Worm (Caenorhabditis elegans) whole organism, late embryonic: Measurements from ENCODE around the gene clec-22.

Experiments used
- C08G9.2 ChIP-seq: sonication (generic microtip); optimal IDR thresholded peaks from 2 replicates; lab custom pipeline; 2016; ENCODE audit warnings: mild to moderate bottlenecking, missing genetic modification characterization, moderate library complexity, missing compliant biosample characterization
- K02D7.2 ChIP-seq: sonication (generic microtip); optimal IDR thresholded peaks from 2 replicates; lab custom pipeline; 2017; ENCODE audit warnings: mild to moderate bottlenecking, missing genetic modification characterization, missing compliant biosample characterization
- K09A11.1 ChIP-seq: sonication (generic microtip); optimal IDR thresholded peaks from 2 replicates; lab custom pipeline; 2017; ENCODE audit warnings: antibody characterized with exemption, mild to moderate bottlenecking, missing genetic modification characterization, missing compliant biosample characterization; ENCODE audit not compliant: insufficient read depth
- T23F11.4 ChIP-seq: fragments of 200-800 bp; sonication (Bioruptor generic); optimal IDR thresholded peaks from 2 replicates; lab custom pipeline; 2018; ENCODE audit warnings: mild to moderate bottlenecking, missing genetic modification characterization, missing compliant biosample characterization
- ceh-18 ChIP-seq: sonication (generic microtip); optimal IDR thresholded peaks from 2 replicates; lab custom pipeline; 2016; ENCODE audit warnings: missing genetic modification characterization, missing compliant biosample characterization
- ceh-22 ChIP-seq: sonication (generic microtip); optimal IDR thresholded peaks from 2 replicates; lab custom pipeline; 2017; ENCODE audit warnings: missing biosample characterization, missing genetic modification characterization
- ceh-24 ChIP-seq: sonication (generic microtip); optimal IDR thresholded peaks from 2 replicates; lab custom pipeline; 2016; ENCODE audit warnings: mild to moderate bottlenecking, missing genetic modification characterization, missing compliant biosample characterization
- ceh-30 ChIP-seq: fragments of 150-350 bp; optimal IDR thresholded peaks from 2 replicates; lab custom pipeline; 2014; ENCODE audit warnings: missing biosample characterization, missing genetic modification characterization
- ceh-31 ChIP-seq: sonication (generic microtip); optimal IDR thresholded peaks from 2 replicates; lab custom pipeline; 2016; ENCODE audit warnings: missing genetic modification characterization, missing compliant biosample characterization
- ceh-45 ChIP-seq: fragments of 200-800 bp; sonication (Bioruptor generic); IDR thresholded peaks from 2 replicates; pipeline ENCODE4 v1.3.6; 2022; ENCODE audit warnings: missing genetic modification reagents, missing genetic modification characterization, missing compliant biosample characterization
- ceh-48 ChIP-seq: sonication (generic microtip); optimal IDR thresholded peaks from 2 replicates; lab custom pipeline; 2016; ENCODE audit warnings: missing genetic modification characterization, inconsistent platforms, missing compliant biosample characterization
- che-1 ChIP-seq: sonication (generic microtip); optimal IDR thresholded peaks from 2 replicates; lab custom pipeline; 2016; ENCODE audit warnings: mild to moderate bottlenecking, missing genetic modification characterization, missing compliant biosample characterization
- elt-2 ChIP-seq: sonication (generic microtip); optimal IDR thresholded peaks from 2 replicates; lab custom pipeline; 2016; ENCODE audit warnings: missing genetic modification reagents, missing genetic modification characterization, missing compliant biosample characterization
- elt-4 ChIP-seq: sonication (generic microtip); optimal IDR thresholded peaks from 2 replicates; lab custom pipeline; 2016; ENCODE audit warnings: missing genetic modification characterization, missing compliant biosample characterization
- ets-4 ChIP-seq: sonication (generic microtip); optimal IDR thresholded peaks from 2 replicates; lab custom pipeline; 2016; ENCODE audit warnings: missing genetic modification characterization, missing compliant biosample characterization
- eyg-1 ChIP-seq: sonication (generic microtip); optimal IDR thresholded peaks from 2 replicates; lab custom pipeline; 2016; ENCODE audit warnings: missing genotype, missing genetic modification characterization, missing compliant biosample characterization
- fkh-10 ChIP-seq: fragments of 150-350 bp; optimal IDR thresholded peaks from 2 replicates; lab custom pipeline; 2014; ENCODE audit warnings: missing biosample characterization, missing genetic modification reagents, missing genetic modification characterization
- fkh-6 ChIP-seq: sonication (generic microtip); optimal IDR thresholded peaks from 2 replicates; lab custom pipeline; 2016; ENCODE audit warnings: missing genetic modification characterization, missing compliant biosample characterization
- gmeb-2 ChIP-seq: sonication (generic microtip); optimal IDR thresholded peaks from 2 replicates; lab custom pipeline; 2016; ENCODE audit warnings: missing genetic modification characterization, inconsistent platforms, missing compliant biosample characterization
- hlh-30 ChIP-seq: sonication (generic microtip); optimal IDR thresholded peaks from 2 replicates; lab custom pipeline; 2017; ENCODE audit warnings: antibody characterized with exemption, missing genetic modification characterization, missing compliant biosample characterization; ENCODE audit not compliant: insufficient read depth
- hlh-6 ChIP-seq: sonication (generic microtip); optimal IDR thresholded peaks from 2 replicates; lab custom pipeline; 2016; ENCODE audit warnings: missing genotype, missing genetic modification characterization, missing compliant biosample characterization
- lim-6 ChIP-seq: sonication (generic microtip); optimal IDR thresholded peaks from 2 replicates; lab custom pipeline; 2016; ENCODE audit warnings: missing genetic modification characterization, missing compliant biosample characterization
- mec-3 ChIP-seq: sonication (generic microtip); optimal IDR thresholded peaks from 2 replicates; lab custom pipeline; 2016; ENCODE audit warnings: borderline replicate concordance, missing genetic modification characterization, missing compliant biosample characterization
- pag-3 ChIP-seq: sonication (generic microtip); optimal IDR thresholded peaks from 2 replicates; lab custom pipeline; 2016; ENCODE audit warnings: missing compliant biosample characterization, missing genetic modification characterization, borderline replicate concordance
- pax-1 ChIP-seq: fragments of 150-350 bp; optimal IDR thresholded peaks from 2 replicates; lab custom pipeline; 2014; ENCODE audit warnings: missing biosample characterization, missing genetic modification characterization
- pha-2 ChIP-seq: sonication (generic microtip); optimal IDR thresholded peaks from 2 replicates; lab custom pipeline; 2017; ENCODE audit warnings: mild to moderate bottlenecking, missing genetic modification characterization, missing compliant biosample characterization
- ref-2 ChIP-seq: sonication (generic microtip); optimal IDR thresholded peaks from 2 replicates; lab custom pipeline; 2016; ENCODE audit warnings: missing genetic modification characterization, missing compliant biosample characterization
- sox-4 ChIP-seq: sonication (generic microtip); optimal IDR thresholded peaks from 2 replicates; lab custom pipeline; 2017; ENCODE audit warnings: mild to moderate bottlenecking, missing genetic modification characterization, inconsistent platforms, missing compliant biosample characterization
- unc-55 ChIP-seq: sonication (generic microtip); optimal IDR thresholded peaks from 2 replicates; lab custom pipeline; 2017; ENCODE audit warnings: missing biosample characterization, missing genetic modification reagents, missing genetic modification characterization
- unc-86 ChIP-seq: sonication (generic microtip); optimal IDR thresholded peaks from 2 replicates; lab custom pipeline; 2016; ENCODE audit warnings: missing genetic modification characterization, missing compliant biosample characterization
- zip-5 ChIP-seq: sonication (generic microtip); optimal IDR thresholded peaks from 2 replicates; lab custom pipeline; 2016; ENCODE audit warnings: missing genetic modification characterization, missing compliant biosample characterization

The clec-22 gene

ce11 chrV:16861719-16862118 lies 3.5 kb downstream of the clec-22 start, which contains the start of the genes clec-32 and clec-24:
clec-32 (minus strand) TSS chrV:16861819.
clec-24 (plus strand) TSS chrV:16862012.
- no peak for TF ChIP-seq ceh-48 (tag; lab: Kevin White, UChicago)
- no peak for TF ChIP-seq zip-5 (tag; lab: Kevin White, UChicago)

ce11 chrV:16865404-16865803 lies 7.2 kb downstream of the clec-22 start, which contains the start of gene clec-28:
clec-28 (plus strand) TSS chrV:16865704.
- TF ChIP-seq pag-3 (no peak), ceh-45 (no peak), ceh-30 (tag; lab: Kevin White, UChicago) (no peak), ceh-24 (tag; lab: Kevin White, UChicago) (no peak), elt-2 (tag; lab: Kevin White, UChicago) (no peak), unc-55 (GFP tag; lab: Kevin White, UChicago) (no peak), lim-6 (tag; lab: Kevin White, UChicago) (no peak)

ce11 chrV:16869740-16870139 lies 11.5 kb downstream of the clec-22 start, which contains the start of gene clec-33:
clec-33 (minus strand) TSS chrV:16869840.
- TF ChIP-seq che-1 (tag; lab: Kevin White, UChicago) = no peak
- TF ChIP-seq T23F11.4 = no peak
- no peak for TF ChIP-seq fkh-10
- no peak for TF ChIP-seq lim-6 (tag; lab: Kevin White, UChicago)
- TF ChIP-seq K09A11.1 (tag; lab: Kevin White, UChicago) = no peak
- no peak for TF ChIP-seq unc-86 (tag; lab: Kevin White, UChicago)
- no peak for TF ChIP-seq elt-4 (tag; lab: Kevin White, UChicago)
- no peak for TF ChIP-seq pax-1 (tag; lab: Kevin White, UChicago)
- TF ChIP-seq fkh-6 (tag; lab: Kevin White, UChicago) = no peak

ce11 chrV:16871387-16871786 lies 13.2 kb downstream of the clec-22 start, which contains the start of gene thn-4:
thn-4 (minus strand) TSS chrV:16871487.
- no peak for TF ChIP-seq pag-3
- no peak for TF ChIP-seq che-1 (tag; lab: Kevin White, UChicago)
- TF ChIP-seq zip-5 (tag; lab: Kevin White, UChicago) = no peak
- TF ChIP-seq ceh-31 (tag; lab: Kevin White, UChicago) = no peak
- TF ChIP-seq ceh-22 = no peak
- no peak for TF ChIP-seq ceh-45
- TF ChIP-seq gmeb-2 (tag; lab: Kevin White, UChicago) = no peak
- no peak for TF ChIP-seq C08G9.2 (tag; lab: Kevin White, UChicago)
- TF ChIP-seq sox-4 (tag; lab: Kevin White, UChicago) = no peak
- no peak for TF ChIP-seq ceh-30 (tag; lab: Kevin White, UChicago)
- no peak for TF ChIP-seq K02D7.2 (tag; lab: Kevin White, UChicago)
- TF ChIP-seq eyg-1 (tag; lab: Kevin White, UChicago) = no peak
- TF ChIP-seq mec-3 (tag; lab: Kevin White, UChicago) = no peak
- no peak for TF ChIP-seq ets-4 (tag; lab: Kevin White, UChicago)
- no peak for TF ChIP-seq hlh-6
- no peak for TF ChIP-seq unc-86 (tag; lab: Kevin White, UChicago)
- no peak for TF ChIP-seq ref-2 (tag; lab: Kevin White, UChicago)
- no peak for TF ChIP-seq ceh-18
- no peak for TF ChIP-seq hlh-30 (tag; lab: Kevin White, UChicago)

- no peak for TF ChIP-seq ceh-30 (tag; lab: Kevin White, UChicago)
- no peak for TF ChIP-seq zip-5 (tag; lab: Kevin White, UChicago)
- no peak for TF ChIP-seq pha-2 (tag; lab: Kevin White, UChicago)
Observed at ce11 chrV:16873642-16874041, 15.4 kb downstream of the clec-22 start, which contains the start of gene srw-23. srw-23 (plus strand) TSS chrV:16873942.

ce11 chrV:16874966-16875365 lies 16.7 kb downstream of the clec-22 start, which contains the start of gene F49A5.10:
F49A5.10 (plus strand) TSS chrV:16875266.
- no peak for TF ChIP-seq ceh-30 (tag; lab: Kevin White, UChicago)
- TF ChIP-seq, all 69 proteins: peak for 0
